Fruit fly (Drosophila melanogaster): Measurements from ENCODE around the gene dsh.

The dsh gene

DNA sequence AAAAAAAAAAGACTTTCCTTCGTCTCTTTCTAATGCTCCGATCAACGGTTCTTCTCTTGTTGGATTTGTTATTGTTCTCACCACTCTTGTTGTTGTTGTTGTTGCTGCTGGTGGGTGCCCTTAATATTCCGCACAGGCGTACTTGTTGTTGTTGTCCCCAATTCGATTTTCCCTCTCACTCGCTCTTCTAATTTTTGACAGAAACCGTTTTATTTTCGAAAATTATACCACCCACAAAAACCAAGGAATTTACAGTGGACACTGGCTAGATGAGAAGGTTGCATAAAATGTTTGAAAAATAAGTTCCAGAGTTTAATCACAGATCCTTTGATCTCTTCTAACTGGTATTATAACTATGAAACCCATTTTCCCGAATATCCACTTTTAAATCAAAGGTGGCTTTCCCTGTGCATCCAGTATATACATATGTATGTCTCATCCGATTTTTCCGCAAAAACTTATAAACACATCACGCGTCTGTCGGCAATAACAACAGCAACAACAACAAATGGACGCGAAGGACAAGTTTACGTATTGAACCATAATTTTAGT is 35.8 kb downstream of the dsh start (continued):
- TF ChIP-seq Ptx1 (GFP tag; IDR thresholded peaks at IDR 0.05): peak; percentile 78
- peak; percentile 46 for TF ChIP-seq fd3F (GFP tag; optimal IDR thresholded peaks at IDR 0.05)
- TF ChIP-seq jing (GFP tag; optimal IDR thresholded peaks at IDR 0.05): no peak
- peak; percentile 43 for TF ChIP-seq Antp (GFP tag; optimal IDR thresholded peaks at IDR 0.05)
- peak in 1 of 2 experiments; percentile 49 for TF ChIP-seq Hr51 (GFP tag; optimal IDR thresholded peaks at IDR 0.05)
- no peak for TF ChIP-seq eyg (GFP tag; optimal IDR thresholded peaks at IDR 0.05)
- TF ChIP-seq CG7786 (GFP tag; optimal IDR thresholded peaks at IDR 0.05): peak; percentile 16
- TF ChIP-seq E2f1 (GFP tag; IDR thresholded peaks at IDR 0.05): peak; percentile 36
- TF ChIP-seq Chrac-16 (GFP tag; optimal IDR thresholded peaks at IDR 0.05): no peak
- TF ChIP-seq sug (tag; optimal IDR thresholded peaks at IDR 0.05): peak; percentile 11
- TF ChIP-seq Vsx1 (GFP tag; optimal IDR thresholded peaks at IDR 0.05): no peak
- TF ChIP-seq al (GFP tag; IDR thresholded peaks at IDR 0.05): peak; percentile 75; the same call in 1 of the 2 replicates
- TF ChIP-seq CG32772 (GFP tag; IDR thresholded peaks at IDR 0.05): 0 out of 2 replicates have a peak, but pooled peaks have one; percentile 24
- TF ChIP-seq CG10979 (tag; optimal IDR thresholded peaks at IDR 0.05): no peak
- 0 out of 2 replicates have a peak, but pooled peaks have one; percentile 6 for TF ChIP-seq seq (GFP tag; IDR thresholded peaks at IDR 0.05)
- TF ChIP-seq MTF-1 (GFP tag; optimal IDR thresholded peaks at IDR 0.05; ENCODE audit: borderline replicate concordance): no peak
- no peak for TF ChIP-seq CG6854 (GFP tag; optimal IDR thresholded peaks at IDR 0.05)
- TF ChIP-seq tna (GFP tag; IDR thresholded peaks at IDR 0.05; ENCODE audit: partially characterized antibody): no peak
- TF ChIP-seq CG10565 (GFP tag; optimal IDR thresholded peaks at IDR 0.05): no peak
- TF ChIP-seq twi (tag; optimal IDR thresholded peaks at IDR 0.05): no peak
- no peak for TF ChIP-seq CG6765 (GFP tag; optimal IDR thresholded peaks at IDR 0.05)
- TF ChIP-seq HLH3B (GFP tag; IDR thresholded peaks at IDR 0.05): peak; percentile 44; the same call in 1 of the 2 replicates
- peak; percentile 20 for TF ChIP-seq bcd (GFP tag; optimal IDR thresholded peaks at IDR 0.05)
- no peak for TF ChIP-seq CG18619 (GFP tag; optimal IDR thresholded peaks at IDR 0.05)
- peak; percentile 34; the same call in 1 of the 2 replicates for TF ChIP-seq Atf6 (GFP tag; IDR thresholded peaks at IDR 0.05)
- TF ChIP-seq CG6272 (GFP tag; IDR thresholded peaks at IDR 0.05): 0 out of 2 replicates have a peak, but pooled peaks have one; percentile 44
- TF ChIP-seq CG10366 (GFP tag; IDR thresholded peaks at IDR 0.05): peak; percentile 66
- peak; percentile 44 for TF ChIP-seq CG1792 (GFP tag; optimal IDR thresholded peaks at IDR 0.05)
- no peak for TF ChIP-seq HLHmδ (GFP tag; optimal IDR thresholded peaks at IDR 0.05)
- TF ChIP-seq CG12769 (tag; optimal IDR thresholded peaks at IDR 0.05): peak; percentile 53
- peak; percentile 35; the same call in 1 of the 2 replicates for TF ChIP-seq wor (GFP tag; IDR thresholded peaks at IDR 0.05)
- no peak for TF ChIP-seq NC2β (GFP tag; optimal IDR thresholded peaks at IDR 0.05)
- no peak for TF ChIP-seq CG14710 (tag; optimal IDR thresholded peaks at IDR 0.05)
- TF ChIP-seq bsh (GFP tag; optimal IDR thresholded peaks at IDR 0.05): peak in 1 of 2 experiments; percentile 8
- no peak for TF ChIP-seq CG9437 (GFP tag; optimal IDR thresholded peaks at IDR 0.05)
- TF ChIP-seq CG13894 (tag; optimal IDR thresholded peaks at IDR 0.05): no peak
- TF ChIP-seq fru (optimal IDR thresholded peaks at IDR 0.05): no peak
- TF ChIP-seq CG14014 (GFP tag; IDR thresholded peaks at IDR 0.05): peak; percentile 50; the same call in 1 of the 2 replicates
- no peak for TF ChIP-seq CG17802 (tag; optimal IDR thresholded peaks at IDR 0.05)
- peak; percentile 58 for TF ChIP-seq lab (GFP tag; optimal IDR thresholded peaks at IDR 0.05)
- TF ChIP-seq CG4617 (GFP tag; optimal IDR thresholded peaks at IDR 0.05; ENCODE audit: borderline replicate concordance): no peak
- no peak for TF ChIP-seq amos (GFP tag; IDR thresholded peaks at IDR 0.05; ENCODE audit: partially characterized antibody)
- TF ChIP-seq sqz (GFP tag; optimal IDR thresholded peaks at IDR 0.05): no peak
- TF ChIP-seq Meics (GFP tag; optimal IDR thresholded peaks at IDR 0.05): no peak
- no peak for TF ChIP-seq YL-1 (GFP tag; optimal IDR thresholded peaks at IDR 0.05)
- no peak for TF ChIP-seq TFAM (GFP tag; optimal IDR thresholded peaks at IDR 0.05)
- no peak for TF ChIP-seq aop (GFP tag; IDR thresholded peaks at IDR 0.05)
- TF ChIP-seq CG1233 (GFP tag; optimal IDR thresholded peaks at IDR 0.05): no peak
- no peak for TF ChIP-seq CG17361 (GFP tag; IDR thresholded peaks at IDR 0.05)
- TF ChIP-seq MESR4 (GFP tag; optimal IDR thresholded peaks at IDR 0.05): no peak

All from whole organism, embryonic.